Worm (Caenorhabditis elegans) whole organism, L1 larva: Measurements from ENCODE around the gene cnp-2.

ENCODE experiments used
- C04F5.9 ChIP-seq: sonication (generic microtip); optimal IDR thresholded peaks from 2 replicates; lab custom pipeline; 2016; ENCODE audit warnings: missing genetic modification characterization, missing compliant biosample characterization
- aly-2 ChIP-seq: fragments of 150-350 bp; optimal IDR thresholded peaks from 2 replicates; lab custom pipeline; 2014; ENCODE audit warnings: missing biosample characterization, missing genetic modification characterization
- blmp-1 ChIP-seq: fragments of 150-350 bp; optimal IDR thresholded peaks from 2 replicates; lab custom pipeline; 2014; ENCODE audit warnings: missing biosample characterization, missing genetic modification characterization
- ceh-63 ChIP-seq: fragments of 200-800 bp; sonication (Bioruptor generic); optimal IDR thresholded peaks from 2 replicates; lab custom pipeline; 2018; ENCODE audit warnings: mild to moderate bottlenecking, missing genetic modification characterization, missing compliant biosample characterization
- ceh-8 ChIP-seq: fragments of 200-800 bp; sonication (Bioruptor generic); optimal IDR thresholded peaks from 2 replicates; lab custom pipeline; 2018; ENCODE audit warnings: mild to moderate bottlenecking, missing genetic modification characterization, moderate library complexity, missing compliant biosample characterization
- ceh-90 ChIP-seq: sonication (generic microtip); optimal IDR thresholded peaks from 2 replicates; lab custom pipeline; 2016; ENCODE audit warnings: missing genetic modification characterization, missing compliant biosample characterization
- dpl-1 ChIP-seq, 3 experiments: fragments of 150-350 bp in 2 of 3; sonication (generic microtip) in 1 of 3; optimal IDR thresholded peaks; 2 replicates each; lab custom pipeline; 2014 to 2017; ENCODE audit warnings: missing biosample characterization in 3 of 3, missing genetic modification characterization in 3 of 3, missing genetic modification reagents in 3 of 3
- efl-3 ChIP-seq: fragments of 200-800 bp; sonication (Bioruptor generic); optimal IDR thresholded peaks from 2 replicates; lab custom pipeline; 2018; ENCODE audit warnings: mild to moderate bottlenecking, missing genetic modification characterization, missing compliant biosample characterization
- elt-2 ChIP-seq: sonication (generic microtip); optimal IDR thresholded peaks from 2 replicates; lab custom pipeline; 2016; ENCODE audit warnings: missing genetic modification characterization, mild to moderate bottlenecking, inconsistent platforms, missing compliant biosample characterization, missing genetic modification reagents
- ets-5 ChIP-seq: fragments of 200-800 bp; sonication (Bioruptor generic); IDR thresholded peaks from 2 replicates; pipeline ENCODE4 v1.3.6; 2022; ENCODE audit warnings: missing genetic modification characterization, missing compliant biosample characterization
- fkh-10 ChIP-seq: sonication (generic microtip); optimal IDR thresholded peaks from 2 replicates; lab custom pipeline; 2017; ENCODE audit warnings: missing biosample characterization, missing genetic modification reagents, missing genetic modification characterization
- hpl-2 ChIP-seq: fragments of 150-350 bp; optimal IDR thresholded peaks from 2 replicates; lab custom pipeline; 2014; ENCODE audit warnings: missing biosample characterization, missing genetic modification reagents, missing genetic modification characterization
- irx-1 ChIP-seq: sonication (generic microtip); optimal IDR thresholded peaks from 2 replicates; lab custom pipeline; 2016; ENCODE audit warnings: missing genetic modification characterization, missing compliant biosample characterization
- isw-1 ChIP-seq: fragments of 200-800 bp; sonication (Bioruptor generic); IDR thresholded peaks from 2 replicates; pipeline ENCODE4 v1.3.6; 2022; ENCODE audit warnings: missing genetic modification characterization, missing compliant biosample characterization
- lin-13 ChIP-seq: fragments of 150-350 bp; optimal IDR thresholded peaks from 2 replicates; lab custom pipeline; 2014; ENCODE audit warnings: missing biosample characterization, missing genetic modification reagents, missing genetic modification characterization
- lin-15B ChIP-seq: fragments of 150-350 bp; sonication (generic microtip); optimal IDR thresholded peaks from 3 replicates; lab custom pipeline; 2014; ENCODE audit warnings: missing biosample characterization, missing genetic modification characterization
- lin-39 ChIP-seq: fragments of 150-350 bp; optimal IDR thresholded peaks from 2 replicates; lab custom pipeline; 2014; ENCODE audit warnings: missing biosample characterization, missing genetic modification reagents, missing genetic modification characterization
- lir-3 ChIP-seq: sonication (generic microtip); optimal IDR thresholded peaks from 2 replicates; lab custom pipeline; 2016; ENCODE audit warnings: mild to moderate bottlenecking, missing genetic modification characterization, moderate library complexity, missing compliant biosample characterization; ENCODE audit not compliant: poor library complexity
- lsy-2 ChIP-seq, 2 experiments: fragments of 150-350 bp; optimal IDR thresholded peaks; 2 replicates each; lab custom pipeline; 2014; ENCODE audit warnings: missing biosample characterization in 2 of 2, missing genetic modification characterization in 2 of 2
- mdl-1 ChIP-seq, 2 experiments: fragments of 150-350 bp; optimal IDR thresholded peaks; 2 replicates each; lab custom pipeline; 2014 to 2017; ENCODE audit warnings: missing biosample characterization in 2 of 2, missing genetic modification characterization in 2 of 2, inconsistent platforms in 1 of 2
- nhr-237 ChIP-seq: fragments of 150-350 bp; optimal IDR thresholded peaks from 2 replicates; lab custom pipeline; 2014; ENCODE audit warnings: missing biosample characterization, missing genetic modification characterization
- nhr-28 ChIP-seq: fragments of 150-350 bp; optimal IDR thresholded peaks from 2 replicates; lab custom pipeline; 2014; ENCODE audit warnings: missing biosample characterization, missing genetic modification characterization
- nhr-71 ChIP-seq: sonication (generic microtip); optimal IDR thresholded peaks from 2 replicates; lab custom pipeline; 2016; ENCODE audit warnings: mild to moderate bottlenecking, missing genetic modification characterization, moderate library complexity, missing compliant biosample characterization
- nhr-76 ChIP-seq: sonication (generic microtip); optimal IDR thresholded peaks from 2 replicates; lab custom pipeline; 2017; ENCODE audit warnings: missing biosample characterization, missing genetic modification characterization
- snpc-4 ChIP-seq: fragments of 150-350 bp; optimal IDR thresholded peaks from 2 replicates; lab custom pipeline; 2014; ENCODE audit warnings: missing biosample characterization, missing genetic modification characterization
- sptf-1 ChIP-seq: fragments of 150-350 bp; optimal IDR thresholded peaks from 2 replicates; lab custom pipeline; 2014; ENCODE audit warnings: missing biosample characterization, missing genetic modification characterization
- tbx-2 ChIP-seq: sonication (generic microtip); optimal IDR thresholded peaks from 2 replicates; lab custom pipeline; 2016; ENCODE audit warnings: missing genetic modification characterization, missing compliant biosample characterization
- unc-86 ChIP-seq: sonication (generic microtip); optimal IDR thresholded peaks from 2 replicates; lab custom pipeline; 2016; ENCODE audit warnings: missing genetic modification characterization, missing compliant biosample characterization
- zip-4 ChIP-seq: fragments of 200-800 bp; sonication (Bioruptor generic); optimal IDR thresholded peaks from 2 replicates; lab custom pipeline; 2018; ENCODE audit warnings: mild to moderate bottlenecking, missing genetic modification characterization, moderate library complexity, missing compliant biosample characterization
- ztf-11 ChIP-seq, 2 experiments: sonication (generic microtip); optimal IDR thresholded peaks; 2 replicates each; lab custom pipeline; 2016 to 2017; ENCODE audit warnings: missing genetic modification characterization in 2 of 2, missing biosample characterization in 1 of 2, missing compliant biosample characterization in 1 of 2
- ztf-4 ChIP-seq: fragments of 150-350 bp; optimal IDR thresholded peaks from 2 replicates; lab custom pipeline; 2014; ENCODE audit warnings: missing biosample characterization, missing genetic modification characterization

The cnp-2 gene

ce11 chrII:12809725-12810124 is 49.1 kb downstream of the cnp-2 start:
- TF ChIP-seq ets-5 (GFP tag; lab: Robert Waterston, UW) (no peak), blmp-1 (tag; lab: Kevin White, UChicago) (no peak), nhr-28 (no peak), unc-86 (tag; lab: Kevin White, UChicago) (no peak), nhr-71 (tag; lab: Kevin White, UChicago) (no peak), sptf-1 (tag; lab: Kevin White, UChicago) (no peak), efl-3 (GFP tag; lab: Kevin White, UChicago) (no peak)

ce11 chrII:12810709-12811108 is 50.1 kb downstream of the cnp-2 start, which contains the start of gene Y46G5A.20:
Y46G5A.20 (plus strand) TSS chrII:12811009.
- TF ChIP-seq ztf-11 (tag; optimal IDR thresholded peaks at IDR 0.05; lab: Kevin White, UChicago) = no peak
- TF ChIP-seq fkh-10 (GFP tag; lab: Kevin White, UChicago) = no peak
- TF ChIP-seq ceh-90 (tag; lab: Kevin White, UChicago) = no peak
- no peak for TF ChIP-seq nhr-76 (tag; lab: Kevin White, UChicago)
- no peak for TF ChIP-seq mdl-1 (tag; optimal IDR thresholded peaks at IDR 0.05; lab: Kevin White, UChicago)
- TF ChIP-seq lir-3 = no peak
- TF ChIP-seq lin-15B (tag; lab: Kevin White, UChicago) = no peak
- TF ChIP-seq ceh-63 (GFP tag; lab: Kevin White, UChicago) = no peak
- no peak for TF ChIP-seq nhr-71 (tag; lab: Kevin White, UChicago)
- no peak for TF ChIP-seq C04F5.9 (tag; lab: Kevin White, UChicago)
- TF ChIP-seq, all 84 proteins: peak for 0

- TF ChIP-seq lin-13 (GFP tag; lab: Kevin White, UChicago) = no peak
- no peak for TF ChIP-seq lsy-2 (tag; optimal IDR thresholded peaks at IDR 0.05; lab: Kevin White, UChicago)
- no peak for TF ChIP-seq nhr-76 (tag; lab: Kevin White, UChicago)
- TF ChIP-seq dpl-1 (GFP tag; optimal IDR thresholded peaks at IDR 0.05; lab: Kevin White, UChicago) = no peak
- TF ChIP-seq tbx-2 (tag; lab: Kevin White, UChicago) = no peak
- no peak for TF ChIP-seq lin-39
- TF ChIP-seq isw-1 = no peak
- TF ChIP-seq irx-1 (tag; lab: Kevin White, UChicago) = no peak
- no peak for TF ChIP-seq snpc-4 (tag; lab: Kevin White, UChicago)
- no peak for TF ChIP-seq aly-2 (tag; lab: Kevin White, UChicago)
- no peak for TF ChIP-seq ztf-4 (tag; lab: Kevin White, UChicago)
- no peak for TF ChIP-seq hpl-2 (GFP tag; lab: Kevin White, UChicago)
- TF ChIP-seq ceh-8 (GFP tag; lab: Kevin White, UChicago) = no peak
- TF ChIP-seq nhr-237 = no peak
- no peak for TF ChIP-seq ceh-90 (tag; lab: Kevin White, UChicago)
- no peak for TF ChIP-seq zip-4 (GFP tag; lab: Kevin White, UChicago)
Measured at ce11 chrII:12813253-12813652, 52.7 kb downstream of the cnp-2 start.

ce11 chrII:12816412-12817146 is 56.0 kb downstream of the cnp-2 start, which contains the start of gene acl-7:
acl-7 (minus strand) TSS chrII:12816462.
- TF ChIP-seq elt-2 (tag; lab: Kevin White, UChicago) = peak; percentile 42
- TF ChIP-seq aly-2 (tag; lab: Kevin White, UChicago) = no peak
